Fruit fly (Drosophila melanogaster) whole organism: ENCODE measurements around the gene CG33127.

ENCODE experiments used
- CG8478 ChIP-seq: fragments of >200 bp; optimal IDR thresholded peaks from 2 replicates; lab custom pipeline; 2018; ENCODE audit warnings: inconsistent platforms
- Dll ChIP-seq: fragments of >200 bp; optimal IDR thresholded peaks from 2 replicates; lab custom pipeline; 2017
- EcR ChIP-seq, 2 experiments: fragments of >200 bp; optimal IDR thresholded peaks; 2 replicates each; lab custom pipeline; 2017; ENCODE audit warnings: missing biosample characterization in 2 of 2, missing genetic modification characterization in 2 of 2, missing genetic modification reagents in 2 of 2
- pan ChIP-seq: fragments of >200 bp; optimal IDR thresholded peaks from 2 replicates; lab custom pipeline; 2017
- psq ChIP-seq: fragments of >200 bp; optimal IDR thresholded peaks from 2 replicates; lab custom pipeline; 2017
- usp ChIP-seq: fragments of >200 bp; optimal IDR thresholded peaks from 2 replicates; lab custom pipeline; 2017; ENCODE audit warnings: missing biosample characterization, missing genetic modification characterization, mixed read lengths

Gene CG33127

dm6 chr2L:321793-322192 is at the start of gene CG33127:
TSS of gene CG33127 (plus strand) at chr2L:322101.
- TF ChIP-seq usp (no peak), pan (lab: Kevin White, UChicago) (no peak), psq (lab: Kevin White, UChicago) (no peak), CG8478 (no peak), Dll (lab: Kevin White, UChicago) (no peak), EcR (GFP tag; optimal IDR thresholded peaks at IDR 0.05; lab: Kevin White, UChicago) (no peak)

dm6 chr2L:273603-274002 is 48.3 kb upstream of the CG33127 start, which contains the start of the genes mbm and CG11555:
TSS of gene mbm (minus strand) at chr2L:273715.
TSS of gene CG11555 (plus strand) at chr2L:273836.
- TF ChIP-seq psq (lab: Kevin White, UChicago) (no peak), Dll (lab: Kevin White, UChicago) (no peak), CG8478 (no peak), EcR (GFP tag; optimal IDR thresholded peaks at IDR 0.05; lab: Kevin White, UChicago) (no peak), pan (lab: Kevin White, UChicago) (no peak), usp (no peak)

dm6 chr2L:277122-277671 is 44.7 kb upstream of the CG33127 start, which contains the start of gene smo:
TSS of gene smo (plus strand) at chr2L:277582.
- TF ChIP-seq Dll (lab: Kevin White, UChicago) (no peak), pan (lab: Kevin White, UChicago) (no peak), CG8478 (no peak), EcR (GFP tag; optimal IDR thresholded peaks at IDR 0.05; lab: Kevin White, UChicago) (no peak), psq (lab: Kevin White, UChicago) (no peak), usp (no peak)

DNA sequence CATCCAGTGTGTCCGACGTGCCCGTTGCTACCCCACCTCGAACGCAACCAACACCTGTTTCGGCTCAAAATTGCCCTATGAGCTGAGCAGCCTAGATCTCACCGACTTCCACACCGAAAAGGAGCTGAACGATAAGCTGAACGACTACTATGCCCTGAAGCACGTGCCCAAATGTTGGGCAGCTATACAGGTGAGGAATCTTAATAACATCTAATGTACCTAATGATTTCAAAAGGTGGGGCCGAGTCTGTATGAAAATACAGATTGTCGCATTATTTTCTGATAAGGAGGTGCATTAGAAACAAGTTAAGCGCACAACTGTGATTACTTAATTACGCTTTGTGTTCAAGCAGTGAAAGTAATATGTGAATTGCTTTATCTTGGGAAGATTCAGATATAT is 43.8 kb upstream of the CG33127 start, which contains the start of gene CG17078:
Gene CG17078, minus strand, starts transcription at position 101 of the 400 bp plus-strand sequence.
- TF ChIP-seq usp (no peak), psq (lab: Kevin White, UChicago) (no peak), Dll (lab: Kevin White, UChicago) (no peak), CG8478 (no peak), pan (lab: Kevin White, UChicago) (no peak), EcR (GFP tag; optimal IDR thresholded peaks at IDR 0.05; lab: Kevin White, UChicago) (no peak)

DNA sequence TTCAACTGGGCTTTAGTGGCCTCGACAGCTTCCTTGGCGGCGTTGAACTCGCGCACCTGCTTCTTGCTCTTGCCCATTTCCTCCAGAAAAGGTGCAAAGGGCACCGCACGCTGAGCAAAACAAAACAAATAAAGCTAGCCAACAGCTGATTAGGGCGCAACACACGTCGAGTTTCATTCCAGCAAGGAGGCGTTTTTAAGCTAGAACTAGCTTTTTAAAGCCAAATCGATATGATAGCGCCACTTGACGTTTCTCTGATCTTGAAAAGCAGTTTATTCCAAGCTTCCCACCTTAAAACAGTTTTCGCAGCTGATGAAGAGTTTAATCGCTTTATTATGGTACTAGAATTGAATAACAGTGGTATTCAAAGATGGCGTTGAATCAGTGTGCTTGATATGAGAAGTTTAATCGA is 38.8 kb upstream of the CG33127 start, which contains the start of gene CG11601:
Gene CG11601, minus strand, starts transcription at position 199 of the 412 bp plus-strand sequence.
- TF ChIP-seq EcR (GFP tag; optimal IDR thresholded peaks at IDR 0.05; lab: Kevin White, UChicago) (peak in 1 of 2 experiments; percentile 28), psq (lab: Kevin White, UChicago) (no peak)

- TF ChIP-seq pan (lab: Kevin White, UChicago) (no peak), usp (no peak), psq (lab: Kevin White, UChicago) (no peak), EcR (GFP tag; optimal IDR thresholded peaks at IDR 0.05; lab: Kevin White, UChicago) (no peak), CG8478 (no peak), Dll (lab: Kevin White, UChicago) (no peak)
Measured at dm6 chr2L:285596-286023, 36.3 kb upstream of the CG33127 start.

dm6 chr2L:286421-286820 is 35.5 kb upstream of the CG33127 start:
- TF ChIP-seq EcR (GFP tag; optimal IDR thresholded peaks at IDR 0.05; lab: Kevin White, UChicago) (peak in 1 of 2 experiments; percentile 4), CG8478 (no peak)

DNA sequence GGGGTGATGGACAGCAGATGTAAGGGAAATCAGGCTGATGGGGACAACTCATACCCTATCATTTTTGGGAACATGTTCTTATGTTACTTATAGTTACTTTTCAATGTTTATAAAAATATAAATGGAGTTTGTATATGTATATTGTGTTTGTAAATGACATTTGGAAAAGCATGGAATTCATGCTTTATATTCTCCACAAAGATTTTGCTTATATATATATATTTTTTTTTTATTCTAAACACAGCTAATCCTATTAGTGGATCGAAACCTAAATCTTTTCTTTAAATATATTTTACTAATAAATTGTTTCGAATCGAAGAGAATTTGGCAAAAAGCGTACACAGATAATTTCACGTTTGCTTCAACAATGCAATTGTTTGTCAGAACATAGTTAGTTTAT is 32.9 kb upstream of the CG33127 start, which contains the start of gene Amnionless:
Gene Amnionless, minus strand, starts transcription at position 101 of the 400 bp plus-strand sequence.
- TF ChIP-seq psq (lab: Kevin White, UChicago): no peak
- no peak for TF ChIP-seq Dll (lab: Kevin White, UChicago)
- TF ChIP-seq EcR (GFP tag; optimal IDR thresholded peaks at IDR 0.05; lab: Kevin White, UChicago): no peak
- TF ChIP-seq usp: no peak

dm6 chr2L:290373-290772 is 31.5 kb upstream of the CG33127 start:
- no peak for TF ChIP-seq usp
- TF ChIP-seq pan (lab: Kevin White, UChicago): no peak
- no peak for TF ChIP-seq Dll (lab: Kevin White, UChicago)
- TF ChIP-seq CG8478: no peak
- TF ChIP-seq EcR (GFP tag; optimal IDR thresholded peaks at IDR 0.05; lab: Kevin White, UChicago): no peak
- TF ChIP-seq psq (lab: Kevin White, UChicago): no peak

DNA sequence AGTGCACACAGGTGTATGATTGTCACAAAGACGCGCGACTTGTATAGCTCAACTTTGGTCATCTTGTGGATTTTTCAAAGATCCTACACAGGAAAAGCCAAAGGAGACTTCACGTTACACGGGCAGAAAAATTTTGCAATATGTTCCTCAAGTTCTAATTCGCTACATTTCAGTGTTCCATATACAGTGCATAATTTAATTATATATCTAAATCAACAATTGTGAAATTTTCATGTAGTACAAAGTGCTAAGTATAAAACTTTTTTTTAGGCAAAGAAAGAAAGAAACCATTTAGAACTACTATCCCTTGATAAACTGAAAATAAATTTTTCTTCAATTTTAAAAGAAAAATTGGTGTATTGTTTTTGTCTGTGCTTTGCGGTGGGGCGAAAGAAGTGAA is 31.0 kb upstream of the CG33127 start:
- TF ChIP-seq psq (lab: Kevin White, UChicago) (no peak), usp (no peak), Dll (lab: Kevin White, UChicago) (no peak), CG8478 (no peak), pan (lab: Kevin White, UChicago) (no peak), EcR (GFP tag; optimal IDR thresholded peaks at IDR 0.05; lab: Kevin White, UChicago) (no peak)

DNA sequence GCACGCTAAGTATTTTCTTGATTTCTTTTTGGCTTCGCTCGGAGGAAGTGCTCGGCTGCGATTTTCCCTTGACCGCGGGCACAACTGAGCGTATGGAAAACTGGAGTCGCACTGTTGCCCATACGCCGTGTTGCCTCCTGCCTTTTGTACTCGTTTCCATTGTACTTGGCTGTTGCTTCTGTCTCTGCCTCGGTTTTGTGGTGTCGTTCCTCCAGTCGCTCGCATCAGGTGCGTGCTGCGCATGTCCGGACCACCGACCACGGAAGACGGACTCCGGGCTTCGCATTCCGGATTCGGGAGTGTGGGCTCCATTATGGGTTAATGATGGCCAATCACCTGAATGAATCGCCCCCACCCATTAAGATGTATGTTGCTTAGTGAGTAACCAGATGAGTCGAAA is 30.2 kb upstream of the CG33127 start, which contains the start of gene CG3625:
Gene CG3625, minus strand, starts transcription at position 139 of the 400 bp plus-strand sequence.
- TF ChIP-seq pan (lab: Kevin White, UChicago): no peak
- TF ChIP-seq Dll (lab: Kevin White, UChicago): no peak
- no peak for TF ChIP-seq EcR (GFP tag; optimal IDR thresholded peaks at IDR 0.05; lab: Kevin White, UChicago)
- no peak for TF ChIP-seq usp
- TF ChIP-seq CG8478: no peak
- TF ChIP-seq psq (lab: Kevin White, UChicago): no peak

dm6 chr2L:292301-292700 is 29.6 kb upstream of the CG33127 start, which contains the start of gene CG11562:
TSS of gene CG11562 (plus strand) at chr2L:292419.
- TF ChIP-seq usp (no peak), CG8478 (no peak), pan (lab: Kevin White, UChicago) (no peak), EcR (GFP tag; optimal IDR thresholded peaks at IDR 0.05; lab: Kevin White, UChicago) (no peak), Dll (lab: Kevin White, UChicago) (no peak), psq (lab: Kevin White, UChicago) (no peak)
